Worm (Caenorhabditis elegans): ENCODE measurements around the gene mrps-18B.

ce11 chrII:8508956-8509355 is 16.5 kb upstream of the mrps-18B start, which contains the start of gene T13H5.1:
- no peak for TF ChIP-seq unc-39 (tag; optimal IDR thresholded peaks at IDR 0.05)
- TF ChIP-seq ceh-28 (tag; optimal IDR thresholded peaks at IDR 0.05), result no peak
- TF ChIP-seq elt-2 (tag; optimal IDR thresholded peaks at IDR 0.05), result no peak
- TF ChIP-seq nhr-11 (tag; optimal IDR thresholded peaks at IDR 0.05), result no peak
- TF ChIP-seq zag-1 (tag; optimal IDR thresholded peaks at IDR 0.05), result no peak
- no peak for TF ChIP-seq ceh-82 (tag; optimal IDR thresholded peaks at IDR 0.05)
- TF ChIP-seq ama-1 (optimal IDR thresholded peaks at IDR 0.05), result no peak
